Fruit fly (Drosophila melanogaster) whole organism, pupa: ENCODE data around the gene cpo.

Experiments
- CG13204 ChIP-seq: fragments of 200-800 bp; sonication (Bioruptor generic); optimal IDR thresholded peaks from 2 replicates; lab custom pipeline; 2018; ENCODE audit warnings: missing biosample characterization, mild to moderate bottlenecking, missing genetic modification characterization, moderate library complexity
- CG17806 ChIP-seq: fragments of 200-800 bp; sonication (Bioruptor generic); optimal IDR thresholded peaks from 2 replicates; lab custom pipeline; 2018; ENCODE audit warnings: missing biosample characterization, mild to moderate bottlenecking, missing genetic modification characterization, moderate library complexity
- CG32121 ChIP-seq: fragments of 200-800 bp; sonication (Bioruptor generic); IDR thresholded peaks from 2 replicates; pipeline ENCODE4 v1.3.6; 2022; ENCODE audit warnings: missing biosample characterization, missing genetic modification characterization
- CG34367 ChIP-seq: fragments of 200-800 bp; sonication (Bioruptor generic); optimal IDR thresholded peaks from 2 replicates; lab custom pipeline; 2018; ENCODE audit warnings: missing biosample characterization, mild to moderate bottlenecking, missing genetic modification characterization
- CG4496 ChIP-seq: fragments of 200-800 bp; sonication (Bioruptor generic); IDR thresholded peaks from 3 replicates; pipeline ENCODE4 v1.3.6; 2022; ENCODE audit warnings: missing biosample characterization, missing genetic modification characterization
- D1 ChIP-seq: fragments of 200-800 bp; sonication (Bioruptor generic); optimal IDR thresholded peaks from 2 replicates; lab custom pipeline; 2018; ENCODE audit warnings: missing biosample characterization, mild to moderate bottlenecking, missing genetic modification characterization, moderate library complexity
- Pif1A ChIP-seq: fragments of 200-800 bp; sonication (Bioruptor generic); optimal IDR thresholded peaks from 3 replicates; lab custom pipeline; 2016; ENCODE audit warnings: missing biosample characterization, missing genetic modification characterization
- Pif1B ChIP-seq: fragments of 200-800 bp; sonication (Bioruptor generic); optimal IDR thresholded peaks from 3 replicates; lab custom pipeline; 2016; ENCODE audit warnings: missing biosample characterization, missing genetic modification characterization
- fd96Ca ChIP-seq: fragments of 200-800 bp; sonication (Bioruptor generic); IDR thresholded peaks from 3 replicates; pipeline ENCODE4 v1.3.6; 2022; ENCODE audit warnings: missing biosample characterization, missing genetic modification characterization
- gl ChIP-seq: fragments of 200-800 bp; sonication (Bioruptor generic); optimal IDR thresholded peaks from 2 replicates; lab custom pipeline; 2018; ENCODE audit warnings: missing biosample characterization, mild to moderate bottlenecking, missing genetic modification characterization

dm6 chr3R:17966013-17966412 is 46.4 kb downstream of the cpo start:
- no peak for TF ChIP-seq CG34367
- no peak for TF ChIP-seq gl
- TF ChIP-seq CG17806 (tag; lab: Kevin White, UChicago) = no peak
- no peak for TF ChIP-seq Pif1B (GFP tag; lab: Kevin White, UChicago)
- TF ChIP-seq CG32121 = no peak
- no peak for TF ChIP-seq fd96Ca (GFP tag; lab: Robert Waterston, UW)
- no peak for TF ChIP-seq Pif1A (GFP tag; lab: Kevin White, UChicago)
- no peak for TF ChIP-seq D1 (tag; lab: Kevin White, UChicago)
- TF ChIP-seq CG4496 (GFP tag; lab: Robert Waterston, UW) = no peak
- no peak for TF ChIP-seq CG13204 (GFP tag; lab: Kevin White, UChicago)
